Fruit fly (Drosophila melanogaster): Measurements from ENCODE around the gene CG14418.

Gene CG14418

DNA sequence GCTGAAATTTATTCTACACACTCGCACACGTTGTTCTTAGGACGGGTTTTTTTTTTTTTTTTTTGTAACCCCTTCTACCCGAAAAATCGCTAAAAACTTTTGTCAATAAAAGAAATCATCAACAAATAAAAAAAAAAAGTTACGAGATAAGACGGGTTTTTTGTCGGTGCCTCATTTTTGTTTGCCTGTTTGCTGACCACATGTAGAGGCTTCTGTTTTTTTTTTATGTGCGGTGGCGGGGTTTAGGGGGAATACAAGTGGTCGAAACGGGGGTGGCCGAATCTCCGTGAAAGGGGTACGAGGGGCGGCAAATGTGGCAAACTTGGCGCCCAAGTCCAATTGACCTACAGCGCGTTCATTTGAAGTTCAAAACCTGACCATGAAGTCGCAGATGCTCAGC lies 35.1 kb upstream of the CG14418 start (continued):
- TF ChIP-seq CG34224 (GFP tag; IDR thresholded peaks at IDR 0.05; ENCODE audit: partially characterized antibody) (no peak), kni (GFP tag; optimal IDR thresholded peaks at IDR 0.05) (no peak), CG6175 (GFP tag; IDR thresholded peaks at IDR 0.05) (peak; percentile 71; the same call in 2 of the 3 replicates), en (GFP tag; optimal IDR thresholded peaks at IDR 0.05) (no peak), CG1233 (GFP tag; optimal IDR thresholded peaks at IDR 0.05) (no peak)

DNA sequence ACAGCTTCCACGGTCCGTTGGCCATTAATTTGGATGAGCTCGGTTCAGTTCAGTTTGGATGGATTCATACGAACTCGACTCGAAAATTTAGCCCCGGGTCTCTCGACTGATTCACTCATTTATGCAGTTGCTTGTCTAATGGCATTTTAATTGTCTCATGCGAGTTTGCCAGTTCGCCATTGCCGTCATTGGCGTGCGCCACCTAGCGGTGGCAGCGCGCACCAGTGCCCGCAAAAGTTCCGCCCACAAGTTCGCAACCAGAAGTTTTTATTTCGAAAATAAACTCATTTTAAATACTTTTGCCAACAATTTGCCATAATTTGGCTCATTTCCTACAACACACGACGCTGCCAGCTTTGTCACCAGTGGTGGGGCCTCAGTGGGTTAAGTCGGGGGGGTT lies 31.6 kb upstream of the CG14418 start:
- no peak for TF ChIP-seq oc (tag; optimal IDR thresholded peaks at IDR 0.05)
- TF ChIP-seq CG11247 (GFP tag; IDR thresholded peaks at IDR 0.05): 0 out of 2 replicates have a peak, but pooled peaks have one; percentile 10
- TF ChIP-seq CTCF (GFP tag; optimal IDR thresholded peaks at IDR 0.05): peak; percentile 77

DNA sequence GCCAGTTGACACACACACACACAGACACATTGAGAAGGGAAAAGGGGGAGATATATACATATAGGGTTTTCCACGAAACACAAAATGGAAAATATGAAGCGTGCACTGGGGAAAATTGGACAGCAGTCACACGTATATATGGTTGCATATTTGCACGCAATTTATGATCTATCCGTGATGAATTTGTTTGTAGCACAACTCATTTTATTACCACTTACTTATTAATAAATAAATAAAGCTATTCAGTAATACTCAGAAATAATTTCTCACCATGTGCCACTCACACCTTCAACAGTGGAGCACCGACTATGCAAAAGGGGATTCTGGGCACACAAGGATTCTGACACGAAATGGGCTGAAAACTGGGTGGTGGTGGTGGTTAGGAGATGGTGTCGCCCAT lies 30.6 kb upstream of the CG14418 start:
- TF ChIP-seq CG18599 (GFP tag; optimal IDR thresholded peaks at IDR 0.05) (peak; percentile 63), D19A (tag; optimal IDR thresholded peaks at IDR 0.05) (no peak), vvl (GFP tag; IDR thresholded peaks at IDR 0.05) (0 out of 2 replicates have a peak, but pooled peaks have one; percentile 11), Med (GFP tag) (peak; percentile 64), CG4854 (GFP tag; optimal IDR thresholded peaks at IDR 0.05) (no peak), gem (tag; optimal IDR thresholded peaks at IDR 0.05) (peak; percentile 22), ranshi (GFP tag; IDR thresholded peaks at IDR 0.05) (no peak), CG14667 (GFP tag; IDR thresholded peaks at IDR 0.05) (no peak), CG1832 (GFP tag; optimal IDR thresholded peaks at IDR 0.05) (no peak), ewg (GFP tag; optimal IDR thresholded peaks at IDR 0.05) (no peak), Gug (GFP tag; IDR thresholded peaks at IDR 0.05) (peak; percentile 8; the same call in 1 of the 4 replicates), CG16815 (GFP tag; optimal IDR thresholded peaks at IDR 0.05) (no peak), Ptx1 (GFP tag; IDR thresholded peaks at IDR 0.05) (peak; percentile 22; the same call in 1 of the 2 replicates), CG32772 (GFP tag; IDR thresholded peaks at IDR 0.05) (0 out of 2 replicates have a peak, but pooled peaks have one; percentile 6), ems (GFP tag; optimal IDR thresholded peaks at IDR 0.05) (no peak), CG11504 (tag; optimal IDR thresholded peaks at IDR 0.05) (peak; percentile 23), CG32532 (GFP tag; IDR thresholded peaks at IDR 0.05) (peak; percentile 45), lab (GFP tag; optimal IDR thresholded peaks at IDR 0.05) (peak; percentile 42), CG2120 (GFP tag; optimal IDR thresholded peaks at IDR 0.05) (peak; percentile 5), wor (GFP tag; IDR thresholded peaks at IDR 0.05) (no peak), CG9215 (GFP tag; IDR thresholded peaks at IDR 0.05) (peak; percentile 36; the same call in 1 of the 2 replicates), CG7963 (GFP tag; IDR thresholded peaks at IDR 0.05; ENCODE audit: partially characterized antibody) (no peak), Dfd (GFP tag; optimal IDR thresholded peaks at IDR 0.05) (no peak), CG2199 (GFP tag; IDR thresholded peaks at IDR 0.05) (no peak), grau (tag; optimal IDR thresholded peaks at IDR 0.05) (peak; percentile 12), sisA (GFP tag; IDR thresholded peaks at IDR 0.05) (0 out of 2 replicates have a peak, but pooled peaks have one; percentile 23), CG2678 (tag; optimal IDR thresholded peaks at IDR 0.05) (peak; percentile 32), CG17829 (tag; optimal IDR thresholded peaks at IDR 0.05) (no peak), abd-A (tag; optimal IDR thresholded peaks at IDR 0.05) (no peak), al (GFP tag; IDR thresholded peaks at IDR 0.05) (no peak), Hmr (GFP tag; optimal IDR thresholded peaks at IDR 0.05) (peak; percentile 29), prd (optimal IDR thresholded peaks at IDR 0.05) (no peak), prd (GFP tag; IDR thresholded peaks at IDR 0.05) (0 out of 3 replicates have a peak, but pooled peaks have one; percentile 24), CG6689 (GFP tag; IDR thresholded peaks at IDR 0.05) (0 out of 2 replicates have a peak, but pooled peaks have one; percentile 16), CG10147 (GFP tag; optimal IDR thresholded peaks at IDR 0.05) (no peak), Awh (GFP tag; IDR thresholded peaks at IDR 0.05) (no peak), mam (GFP tag; optimal IDR thresholded peaks at IDR 0.05) (no peak), Ada2b (GFP tag; IDR thresholded peaks at IDR 0.05) (0 out of 2 replicates have a peak, but pooled peaks have one; percentile 26), CG11456 (GFP tag; IDR thresholded peaks at IDR 0.05) (0 out of 3 replicates have a peak, but pooled peaks have one; percentile 21), CG18764 (GFP tag; optimal IDR thresholded peaks at IDR 0.05) (no peak), lmd (GFP tag; IDR thresholded peaks at IDR 0.05) (peak; percentile 41)
